Worm (Caenorhabditis elegans): Measurements from ENCODE around the gene dmd-8.

DNA sequence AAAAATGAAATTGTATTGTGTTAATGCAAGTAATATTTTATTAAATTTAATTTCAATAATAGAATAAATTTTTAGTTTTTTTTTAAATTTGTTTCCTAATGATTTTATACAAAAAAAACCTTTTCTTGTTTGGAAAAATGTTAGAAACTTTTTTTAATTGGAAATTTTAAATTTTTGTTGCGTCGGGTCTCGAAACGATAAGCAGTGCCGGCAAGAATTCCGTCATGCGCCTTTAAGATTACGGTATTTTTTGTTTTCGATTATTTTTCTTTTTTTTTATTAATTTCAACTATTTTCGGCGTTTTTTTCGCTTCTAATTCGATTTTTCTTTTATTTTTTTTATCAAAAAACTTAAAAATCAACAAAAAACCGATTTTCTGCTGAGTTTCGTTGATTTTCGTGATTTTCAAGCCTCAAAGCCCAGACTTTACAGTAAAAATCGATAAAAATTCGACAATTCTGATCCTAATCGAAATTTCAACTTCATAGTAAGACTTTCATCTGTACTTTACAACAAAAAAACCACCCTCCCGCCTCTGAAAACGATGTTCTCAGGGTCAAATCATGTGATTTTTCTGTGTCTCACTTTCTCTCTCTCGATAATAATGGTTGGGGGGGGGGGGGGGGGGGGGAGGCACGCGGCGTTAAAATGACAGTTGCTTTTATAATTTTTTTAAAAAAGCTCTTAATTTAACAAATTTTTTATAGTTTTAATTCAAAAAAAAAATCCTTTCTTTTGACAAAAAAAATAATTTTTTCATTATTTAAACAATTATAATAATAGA, 11.5 kb upstream of the dmd-8 start:
- no peak for TF ChIP-seq zag-1 (tag; optimal IDR thresholded peaks at IDR 0.05)
- no peak for TF ChIP-seq tbx-2 (tag; optimal IDR thresholded peaks at IDR 0.05)
- TF ChIP-seq nhr-12 (tag; optimal IDR thresholded peaks at IDR 0.05), result no peak
- no peak for TF ChIP-seq nhr-77 (tag; optimal IDR thresholded peaks at IDR 0.05)
- TF ChIP-seq unc-130 (tag; optimal IDR thresholded peaks at IDR 0.05), result no peak
- no peak for TF ChIP-seq Y116A8C.19 (tag; optimal IDR thresholded peaks at IDR 0.05; ENCODE audit: borderline replicate concordance)
- TF ChIP-seq skn-1 (tag; optimal IDR thresholded peaks at IDR 0.05), result no peak
- TF ChIP-seq ceh-82 (tag; optimal IDR thresholded peaks at IDR 0.05), result no peak
